Worm (Caenorhabditis elegans) whole organism, L4 larva: Measurements from ENCODE around the gene pri-1.

Source experiments
- F49E8.2 ChIP-seq: sonication (generic microtip); optimal IDR thresholded peaks from 2 replicates; lab custom pipeline; 2016; ENCODE audit warnings: missing compliant biosample characterization, mild to moderate bottlenecking, missing genetic modification characterization, borderline replicate concordance
- R02D3.7 ChIP-seq: fragments of 150-350 bp; sonication (generic microtip); optimal IDR thresholded peaks from 3 replicates; lab custom pipeline; 2014; ENCODE audit warnings: missing biosample characterization, missing genetic modification characterization
- ama-1 ChIP-seq: fragments of 150-350 bp; optimal IDR thresholded peaks from 2 replicates; lab custom pipeline; 2014; ENCODE audit warnings: inconsistent platforms, mixed read lengths
- ces-1 ChIP-seq: fragments of 150-350 bp; sonication (generic microtip); optimal IDR thresholded peaks from 4 replicates; lab custom pipeline; 2014; ENCODE audit warnings: missing biosample characterization, missing genetic modification reagents, missing genetic modification characterization
- madf-5 ChIP-seq, 2 experiments: fragments of 200-800 bp; sonication (Bioruptor generic); IDR thresholded peaks; 2 replicates each; pipeline ENCODE4 v1.3.6; 2022; ENCODE audit warnings: missing compliant biosample characterization in 2 of 2, missing genetic modification characterization in 2 of 2
- nhr-41 ChIP-seq: fragments of 200-800 bp; sonication (Bioruptor generic); IDR thresholded peaks from 2 replicates; pipeline ENCODE4 v1.3.6; 2022; ENCODE audit warnings: missing genetic modification reagents, missing genetic modification characterization, missing compliant biosample characterization
- pha-4 ChIP-seq, 2 experiments: fragments of 150-350 bp in 1 of 2; fragments of 200-800 bp in 1 of 2; sonication (Bioruptor generic) in 1 of 2; IDR thresholded peaks in 1 of 2; optimal IDR thresholded peaks in 1 of 2; 2 replicates each; pipeline versions ENCODE4 v1.3.6 to Lab custom; 2014 to 2022; ENCODE audit warnings: missing genetic modification characterization in 2 of 2, missing genetic modification reagents in 2 of 2, missing biosample characterization in 1 of 2, missing compliant biosample characterization in 1 of 2
- pqm-1 ChIP-seq: sonication (generic microtip); optimal IDR thresholded peaks from 2 replicates; lab custom pipeline; 2017; ENCODE audit warnings: missing biosample characterization, missing genetic modification characterization

ce11 chrIII:9631117-9631655, 17.1 kb upstream of the pri-1 start, which contains the start of gene ubc-7:
- no peak for TF ChIP-seq F49E8.2 (tag; lab: Kevin White, UChicago)
- no peak for TF ChIP-seq ces-1 (GFP tag; lab: Kevin White, UChicago)
- peak; percentile 53 for TF ChIP-seq ama-1 (lab: Kevin White, UChicago)
- no peak for TF ChIP-seq nhr-41 (GFP tag; lab: Robert Waterston, UW)
- TF ChIP-seq pqm-1 (tag; lab: Kevin White, UChicago): no peak
- no peak for TF ChIP-seq madf-5 (GFP tag; IDR thresholded peaks at IDR 0.05; lab: Robert Waterston, UW)
- TF ChIP-seq pha-4 (GFP tag; IDR thresholded peaks at IDR 0.05; lab: Robert Waterston, UW): 0 out of 2 replicates have a peak, but pooled peaks have one; percentile 35
- TF ChIP-seq pha-4 (tag; optimal IDR thresholded peaks at IDR 0.05; lab: Kevin White, UChicago): peak; percentile 74
- no peak for TF ChIP-seq R02D3.7 (tag; lab: Kevin White, UChicago)
